Fruit fly (Drosophila melanogaster) whole organism, pupa: Measurements from ENCODE around the gene Raf.

Source experiments
- CG10348 ChIP-seq: fragments of 200-800 bp; sonication (Bioruptor generic); IDR thresholded peaks from 2 replicates; pipeline ENCODE4 v1.3.6; 2022; ENCODE audit warnings: missing biosample characterization, missing genetic modification characterization
- CG12605 ChIP-seq: fragments of 200-800 bp; sonication (Bioruptor generic); IDR thresholded peaks from 2 replicates; pipeline ENCODE4 v1.3.6; 2022; ENCODE audit warnings: missing biosample characterization, missing genetic modification characterization
- CG13204 ChIP-seq: fragments of 200-800 bp; sonication (Bioruptor generic); optimal IDR thresholded peaks from 2 replicates; lab custom pipeline; 2018; ENCODE audit warnings: missing biosample characterization, mild to moderate bottlenecking, missing genetic modification characterization, moderate library complexity
- CG14655 ChIP-seq: fragments of 200-800 bp; sonication (Bioruptor generic); optimal IDR thresholded peaks from 3 replicates; lab custom pipeline; 2017; ENCODE audit warnings: mild to moderate bottlenecking, missing biosample characterization, missing genetic modification reagents, missing genetic modification characterization
- CG15710 ChIP-seq: fragments of 200-800 bp; sonication (Bioruptor generic); optimal IDR thresholded peaks from 2 replicates; lab custom pipeline; 2018; ENCODE audit warnings: missing biosample characterization, mild to moderate bottlenecking, missing genetic modification characterization, moderate library complexity
- CG17806 ChIP-seq: fragments of 200-800 bp; sonication (Bioruptor generic); optimal IDR thresholded peaks from 2 replicates; lab custom pipeline; 2018; ENCODE audit warnings: missing biosample characterization, mild to moderate bottlenecking, missing genetic modification characterization, moderate library complexity
- CG32121 ChIP-seq: fragments of 200-800 bp; sonication (Bioruptor generic); IDR thresholded peaks from 2 replicates; pipeline ENCODE4 v1.3.6; 2022; ENCODE audit warnings: missing biosample characterization, missing genetic modification characterization
- CG34367 ChIP-seq: fragments of 200-800 bp; sonication (Bioruptor generic); optimal IDR thresholded peaks from 2 replicates; lab custom pipeline; 2018; ENCODE audit warnings: missing biosample characterization, mild to moderate bottlenecking, missing genetic modification characterization
- CG4496 ChIP-seq: fragments of 200-800 bp; sonication (Bioruptor generic); IDR thresholded peaks from 3 replicates; pipeline ENCODE4 v1.3.6; 2022; ENCODE audit warnings: missing biosample characterization, missing genetic modification characterization
- CG8159 ChIP-seq: fragments of 200-800 bp; sonication (Bioruptor generic); optimal IDR thresholded peaks from 3 replicates; lab custom pipeline; 2018; ENCODE audit warnings: missing biosample characterization, mild to moderate bottlenecking, missing genetic modification characterization, moderate library complexity
- CG8301 ChIP-seq: fragments of 200-800 bp; sonication (Bioruptor generic); optimal IDR thresholded peaks from 2 replicates; lab custom pipeline; 2018; ENCODE audit warnings: missing biosample characterization, mild to moderate bottlenecking, missing genetic modification characterization
- CG9948 ChIP-seq: fragments of 200-800 bp; sonication (Bioruptor generic); optimal IDR thresholded peaks from 2 replicates; lab custom pipeline; 2018; ENCODE audit warnings: missing biosample characterization, mild to moderate bottlenecking, missing genetic modification characterization, moderate library complexity
- D1 ChIP-seq: fragments of 200-800 bp; sonication (Bioruptor generic); optimal IDR thresholded peaks from 2 replicates; lab custom pipeline; 2018; ENCODE audit warnings: missing biosample characterization, mild to moderate bottlenecking, missing genetic modification characterization, moderate library complexity
- EcR ChIP-seq: fragments of 200-800 bp; sonication (Bioruptor generic); optimal IDR thresholded peaks from 3 replicates; lab custom pipeline; 2019; ENCODE audit warnings: missing biosample characterization, missing genetic modification characterization, mild to moderate bottlenecking, moderate library complexity, missing genetic modification reagents
- Ets98B ChIP-seq: fragments of 200-800 bp; sonication (Bioruptor generic); IDR thresholded peaks from 2 replicates; pipeline ENCODE4 v1.3.6; 2022; ENCODE audit warnings: missing biosample characterization, missing genetic modification characterization
- Pif1A ChIP-seq: fragments of 200-800 bp; sonication (Bioruptor generic); optimal IDR thresholded peaks from 3 replicates; lab custom pipeline; 2016; ENCODE audit warnings: missing biosample characterization, missing genetic modification characterization
- Pif1B ChIP-seq: fragments of 200-800 bp; sonication (Bioruptor generic); optimal IDR thresholded peaks from 3 replicates; lab custom pipeline; 2016; ENCODE audit warnings: missing biosample characterization, missing genetic modification characterization
- Snoo ChIP-seq: fragments of 200-800 bp; sonication (Bioruptor generic); optimal IDR thresholded peaks from 3 replicates; lab custom pipeline; 2017; ENCODE audit warnings: missing biosample characterization, mild to moderate bottlenecking, missing genetic modification characterization, inconsistent platforms
- fd96Ca ChIP-seq: fragments of 200-800 bp; sonication (Bioruptor generic); IDR thresholded peaks from 3 replicates; pipeline ENCODE4 v1.3.6; 2022; ENCODE audit warnings: missing biosample characterization, missing genetic modification characterization
- gl ChIP-seq: fragments of 200-800 bp; sonication (Bioruptor generic); optimal IDR thresholded peaks from 2 replicates; lab custom pipeline; 2018; ENCODE audit warnings: missing biosample characterization, mild to moderate bottlenecking, missing genetic modification characterization
- rn ChIP-seq: fragments of 200-800 bp; sonication (Bioruptor generic); IDR thresholded peaks from 2 replicates; pipeline ENCODE4 v1.3.6; 2022; ENCODE audit warnings: missing biosample characterization, missing genetic modification characterization

The Raf gene

DNA sequence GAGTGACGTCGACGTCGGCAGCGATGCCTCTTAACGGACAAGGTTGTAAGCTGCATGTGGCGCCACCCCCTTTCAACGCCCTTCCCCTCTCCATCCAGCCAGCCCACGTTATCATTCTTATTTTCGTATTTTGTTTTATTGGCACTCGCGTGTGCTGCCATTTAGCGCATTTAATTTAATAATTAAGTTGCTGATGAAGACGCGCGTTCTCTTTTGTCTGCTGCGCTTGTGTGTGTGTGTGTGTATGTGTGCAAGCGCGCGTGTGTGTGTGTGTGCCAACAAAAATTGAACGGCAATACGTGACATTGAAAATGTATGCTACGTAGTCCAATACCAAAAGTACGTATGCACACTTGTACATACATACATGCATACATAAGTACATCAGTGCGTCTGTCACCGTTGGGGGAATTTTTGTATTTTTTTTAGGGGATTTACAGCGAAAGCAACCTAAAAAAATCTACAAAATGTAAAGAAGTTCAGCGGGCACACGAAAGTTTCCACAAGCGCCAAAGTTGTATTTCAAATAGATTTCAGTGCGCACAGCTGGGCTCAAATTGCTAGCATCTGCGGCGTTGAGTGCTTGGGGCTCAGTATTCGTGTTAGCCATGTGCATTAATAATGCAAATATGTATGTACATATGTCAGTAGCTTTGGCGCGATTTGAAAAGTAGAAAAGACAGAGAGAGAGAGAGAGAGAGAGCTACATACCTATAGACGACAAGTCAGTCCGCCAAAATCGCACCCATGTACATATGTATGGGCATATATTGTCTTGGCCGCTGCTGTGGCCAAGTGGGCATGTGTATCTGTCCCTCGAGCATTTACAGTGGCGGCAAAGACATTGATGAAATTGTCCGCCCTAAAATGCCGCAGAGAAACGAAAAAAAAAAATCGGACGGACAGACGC lies 6.6 kb downstream of the Raf start:
- TF ChIP-seq Snoo (tag; lab: Kevin White, UChicago), result peak; percentile 63
- TF ChIP-seq CG12605 (GFP tag; lab: Robert Waterston, UW), result peak; percentile 46
- TF ChIP-seq CG10348 (GFP tag; lab: Robert Waterston, UW), result peak; percentile 60; the same call in 1 of the 2 replicates
- peak; percentile 70 for TF ChIP-seq CG8159 (tag; lab: Kevin White, UChicago)
- peak; percentile 73 for TF ChIP-seq Ets98B
- peak; percentile 80 for TF ChIP-seq CG32121 (GFP tag; lab: Robert Waterston, UW)
- peak; percentile 59 for TF ChIP-seq Pif1B (GFP tag; lab: Kevin White, UChicago)
- peak; percentile 78 for TF ChIP-seq Pif1A (GFP tag; lab: Kevin White, UChicago)
- peak; percentile 85 for TF ChIP-seq fd96Ca (GFP tag; lab: Robert Waterston, UW)
- peak; percentile 82 for TF ChIP-seq CG4496 (GFP tag; lab: Robert Waterston, UW)
- no peak for TF ChIP-seq D1 (tag; lab: Kevin White, UChicago)
- peak; percentile 79 for TF ChIP-seq CG14655 (GFP tag; lab: Kevin White, UChicago)
- TF ChIP-seq CG17806 (tag; lab: Kevin White, UChicago), result peak; percentile 60
- peak; percentile 70 for TF ChIP-seq CG8301 (tag; lab: Kevin White, UChicago)
- TF ChIP-seq gl (tag; lab: Kevin White, UChicago), result peak; percentile 19
- no peak for TF ChIP-seq EcR (GFP tag; lab: Kevin White, UChicago)
- TF ChIP-seq rn (GFP tag; lab: Robert Waterston, UW), result peak; percentile 59
- TF ChIP-seq CG9948 (tag; lab: Kevin White, UChicago), result peak; percentile 60
- TF ChIP-seq CG34367 (tag; lab: Kevin White, UChicago), result peak; percentile 45
- peak; percentile 64 for TF ChIP-seq CG15710 (tag; lab: Kevin White, UChicago)
- peak; percentile 28 for TF ChIP-seq CG13204 (GFP tag; lab: Kevin White, UChicago)

DNA sequence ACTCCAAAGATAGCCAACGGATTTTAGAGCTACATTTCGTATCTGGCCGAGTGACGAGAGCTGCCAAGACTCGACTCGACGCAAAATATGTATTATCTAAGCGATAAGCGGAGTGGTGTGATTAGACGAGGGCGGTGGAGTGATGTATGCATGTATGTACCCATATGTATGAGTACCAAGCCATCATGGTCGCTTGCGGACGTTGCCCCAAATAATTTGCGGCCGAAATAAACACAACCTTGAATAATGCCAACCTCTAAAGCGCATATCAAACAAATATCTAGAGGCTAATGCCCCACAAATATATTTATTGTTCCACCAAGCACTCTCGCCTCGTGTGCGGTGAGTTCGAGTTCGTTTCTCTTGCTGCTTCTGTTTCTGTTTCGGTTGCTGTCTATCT lies 7.6 kb downstream of the Raf start:
- TF ChIP-seq CG8301 (tag; lab: Kevin White, UChicago) (no peak), Ets98B (no peak), fd96Ca (GFP tag; lab: Robert Waterston, UW) (no peak), CG15710 (tag; lab: Kevin White, UChicago) (no peak), CG34367 (tag; lab: Kevin White, UChicago) (no peak), rn (GFP tag; lab: Robert Waterston, UW) (no peak), CG9948 (tag; lab: Kevin White, UChicago) (no peak), Snoo (tag; lab: Kevin White, UChicago) (no peak)

dm6 chrX:2303771-2304513 lies 8.7 kb downstream of the Raf start:
- peak; percentile 35 for TF ChIP-seq D1 (tag; lab: Kevin White, UChicago)
- peak; percentile 81 for TF ChIP-seq CG8159 (tag; lab: Kevin White, UChicago)
- peak; percentile 68 for TF ChIP-seq gl (tag; lab: Kevin White, UChicago)
- TF ChIP-seq CG32121 (GFP tag; lab: Robert Waterston, UW), result peak; percentile 56; the same call in 1 of the 2 replicates
- peak; percentile 43; the same call in 1 of the 2 replicates for TF ChIP-seq rn (GFP tag; lab: Robert Waterston, UW)
- peak; percentile 76 for TF ChIP-seq CG15710 (tag; lab: Kevin White, UChicago)
- peak; percentile 70 for TF ChIP-seq CG34367 (tag; lab: Kevin White, UChicago)
- peak; percentile 87 for TF ChIP-seq Pif1B (GFP tag; lab: Kevin White, UChicago)
- TF ChIP-seq CG12605 (GFP tag; lab: Robert Waterston, UW), result peak; percentile 56
- peak; percentile 68 for TF ChIP-seq EcR (GFP tag; lab: Kevin White, UChicago)
- TF ChIP-seq CG17806 (tag; lab: Kevin White, UChicago), result peak; percentile 76
- peak; percentile 63 for TF ChIP-seq CG9948 (tag; lab: Kevin White, UChicago)
- TF ChIP-seq CG10348 (GFP tag; lab: Robert Waterston, UW), result no peak; the same call in 1 of the 2 replicates
- TF ChIP-seq Ets98B, result peak; percentile 66
- peak; percentile 82 for TF ChIP-seq CG8301 (tag; lab: Kevin White, UChicago)
- peak; percentile 53 for TF ChIP-seq CG13204 (GFP tag; lab: Kevin White, UChicago)
- TF ChIP-seq CG4496 (GFP tag; lab: Robert Waterston, UW), result peak; percentile 65; the same call in 1 of the 3 replicates
- TF ChIP-seq Pif1A (GFP tag; lab: Kevin White, UChicago), result peak; percentile 87
- TF ChIP-seq fd96Ca (GFP tag; lab: Robert Waterston, UW), result peak; percentile 68; the same call in 2 of the 3 replicates
- TF ChIP-seq CG14655 (GFP tag; lab: Kevin White, UChicago), result peak; percentile 80
- peak; percentile 75 for TF ChIP-seq Snoo (tag; lab: Kevin White, UChicago)
- TF ChIP-seq, all 21 proteins: peak for 20

dm6 chrX:2304514-2305235 lies 9.4 kb downstream of the Raf start:
- peak; percentile 41 for TF ChIP-seq CG8301 (tag; lab: Kevin White, UChicago)
- TF ChIP-seq CG17806 (tag; lab: Kevin White, UChicago), result no peak
- TF ChIP-seq CG32121 (GFP tag; lab: Robert Waterston, UW), result no peak
- peak; percentile 53 for TF ChIP-seq CG14655 (GFP tag; lab: Kevin White, UChicago)
- TF ChIP-seq CG9948 (tag; lab: Kevin White, UChicago), result peak; percentile 0
